Worm (Caenorhabditis elegans) whole organism, young adult: ENCODE measurements around the gene C28H8.3.

Experiments used
- B0035.1 ChIP-seq: sonication (generic microtip); optimal IDR thresholded peaks from 2 replicates; lab custom pipeline; 2016; ENCODE audit warnings: missing genetic modification characterization, mild to moderate bottlenecking, missing compliant biosample characterization, missing genotype, missing genetic modification reagents
- B0261.1 ChIP-seq: sonication (generic microtip); optimal IDR thresholded peaks from 2 replicates; lab custom pipeline; 2016; ENCODE audit warnings: mild to moderate bottlenecking, missing genetic modification characterization, moderate library complexity, missing compliant biosample characterization
- C06A6.2 ChIP-seq: fragments of 200-800 bp; sonication (Bioruptor generic); conservative IDR thresholded peaks from 2 replicates; pipeline ENCODE4 v1.3.6; 2022; ENCODE audit warnings: missing genetic modification characterization, missing compliant biosample characterization
- F22D6.2 ChIP-seq: sonication (generic microtip); optimal IDR thresholded peaks from 2 replicates; lab custom pipeline; 2016; ENCODE audit warnings: mild to moderate bottlenecking, missing genetic modification characterization, missing compliant biosample characterization
- F57A8.1 ChIP-seq: fragments of 200-800 bp; sonication (Bioruptor generic); optimal IDR thresholded peaks from 2 replicates; lab custom pipeline; 2018; ENCODE audit warnings: mild to moderate bottlenecking, missing genetic modification characterization, moderate library complexity, missing compliant biosample characterization
- K11D2.4 ChIP-seq: fragments of 200-800 bp; sonication (Bioruptor generic); IDR thresholded peaks from 2 replicates; pipeline ENCODE4 v1.3.6; 2022; ENCODE audit warnings: missing genetic modification reagents, missing genetic modification characterization, missing compliant biosample characterization
- T07F8.4 ChIP-seq: sonication (generic microtip); optimal IDR thresholded peaks from 2 replicates; lab custom pipeline; 2016; ENCODE audit warnings: mild to moderate bottlenecking, missing genetic modification characterization, moderate library complexity, missing compliant biosample characterization
- T26A5.8 ChIP-seq: sonication (generic microtip); optimal IDR thresholded peaks from 2 replicates; lab custom pipeline; 2016; ENCODE audit warnings: missing genetic modification characterization, missing compliant biosample characterization
- Y56A3A.18 ChIP-seq: fragments of 200-800 bp; sonication (Bioruptor generic); IDR thresholded peaks from 2 replicates; pipeline ENCODE4 v1.3.6; 2022; ENCODE audit warnings: missing genetic modification reagents, missing genetic modification characterization, missing compliant biosample characterization
- ZK185.1 ChIP-seq: sonication (generic microtip); optimal IDR thresholded peaks from 2 replicates; lab custom pipeline; 2016; ENCODE audit warnings: mild to moderate bottlenecking, missing genetic modification characterization, missing compliant biosample characterization; ENCODE audit not compliant: poor library complexity, severe bottlenecking
- akir-1 ChIP-seq: fragments of 200-800 bp; sonication (Bioruptor generic); optimal IDR thresholded peaks from 2 replicates; lab custom pipeline; 2018; ENCODE audit warnings: mild to moderate bottlenecking, missing genetic modification characterization, moderate library complexity, missing compliant biosample characterization
- attf-6 ChIP-seq: fragments of 200-800 bp; sonication (Bioruptor generic); IDR thresholded peaks from 2 replicates; pipeline ENCODE4 v1.3.6; 2022; ENCODE audit warnings: missing genetic modification reagents, missing genetic modification characterization, missing compliant biosample characterization
- cebp-1 ChIP-seq, 2 experiments: fragments of 200-800 bp in 1 of 2; sonication (Bioruptor generic) in 1 of 2; sonication (generic microtip) in 1 of 2; IDR thresholded peaks in 1 of 2; optimal IDR thresholded peaks in 1 of 2; 2 replicates each; pipeline versions ENCODE4 v1.3.6 to Lab custom; 2017 to 2022; ENCODE audit warnings: missing compliant biosample characterization in 2 of 2, missing genetic modification characterization in 2 of 2, mild to moderate bottlenecking in 1 of 2, missing genetic modification reagents in 1 of 2, moderate library complexity in 1 of 2
- cebp-2 ChIP-seq: fragments of 200-800 bp; sonication (Bioruptor generic); IDR thresholded peaks from 2 replicates; pipeline ENCODE4 v1.3.6; 2022; ENCODE audit warnings: missing genetic modification characterization, missing compliant biosample characterization
- chd-7 ChIP-seq: sonication (generic microtip); optimal IDR thresholded peaks from 2 replicates; lab custom pipeline; 2016; ENCODE audit warnings: mild to moderate bottlenecking, missing genetic modification characterization, moderate library complexity, missing compliant biosample characterization
- die-1 ChIP-seq: sonication (generic microtip); optimal IDR thresholded peaks from 2 replicates; lab custom pipeline; 2016; ENCODE audit warnings: missing genotype, mild to moderate bottlenecking, missing genetic modification characterization, missing compliant biosample characterization
- dpl-1 ChIP-seq: fragments of 150-350 bp; optimal IDR thresholded peaks from 2 replicates; lab custom pipeline; 2014; ENCODE audit warnings: missing biosample characterization, missing genetic modification reagents, missing genetic modification characterization
- egl-44 ChIP-seq: fragments of 200-800 bp; sonication (Bioruptor generic); IDR thresholded peaks from 2 replicates; pipeline ENCODE4 v1.3.6; 2022; ENCODE audit warnings: missing genetic modification reagents, missing genetic modification characterization, missing compliant biosample characterization
- ets-4 ChIP-seq: fragments of 200-800 bp; sonication (Bioruptor generic); optimal IDR thresholded peaks from 2 replicates; lab custom pipeline; 2018; ENCODE audit warnings: mild to moderate bottlenecking, missing genetic modification characterization, missing compliant biosample characterization
- hlh-12 ChIP-seq: sonication (generic microtip); optimal IDR thresholded peaks from 2 replicates; lab custom pipeline; 2016; ENCODE audit warnings: missing genetic modification characterization, missing compliant biosample characterization
- hlh-26 ChIP-seq: fragments of 200-800 bp; sonication (Bioruptor generic); conservative IDR thresholded peaks from 2 replicates; pipeline ENCODE4 v1.3.6; 2022; ENCODE audit warnings: missing genetic modification reagents, missing genetic modification characterization, missing compliant biosample characterization
- hmg-20 ChIP-seq: fragments of 200-800 bp; sonication (Bioruptor generic); IDR thresholded peaks from 2 replicates; pipeline ENCODE4 v1.3.6; 2022; ENCODE audit warnings: missing genetic modification reagents, missing genetic modification characterization, missing compliant biosample characterization
- lag-1 ChIP-seq: fragments of 200-800 bp; sonication (Bioruptor generic); IDR thresholded peaks from 2 replicates; pipeline ENCODE4 v1.3.6; 2022; ENCODE audit warnings: missing genetic modification reagents, missing genetic modification characterization, missing compliant biosample characterization
- lin-35 ChIP-seq, 3 experiments: fragments of 150-350 bp in 2 of 3; sonication (generic microtip) in 1 of 3; optimal IDR thresholded peaks; 2 replicates each; lab custom pipeline; 2014 to 2018; ENCODE audit warnings: missing biosample characterization in 3 of 3, missing genetic modification characterization in 3 of 3, missing genetic modification reagents in 3 of 3
- lsy-27 ChIP-seq: sonication (generic microtip); optimal IDR thresholded peaks from 2 replicates; lab custom pipeline; 2017; ENCODE audit warnings: missing genetic modification characterization, mild to moderate bottlenecking, missing compliant biosample characterization, antibody characterized with exemption, missing genotype, borderline replicate concordance; ENCODE audit not compliant: insufficient read depth
- mcd-1 ChIP-seq: fragments of 200-800 bp; sonication (Bioruptor generic); IDR thresholded peaks from 2 replicates; pipeline ENCODE4 v1.3.6; 2022; ENCODE audit warnings: missing genetic modification reagents, missing genetic modification characterization, missing compliant biosample characterization
- mes-4 ChIP-seq: sonication (generic microtip); optimal IDR thresholded peaks from 2 replicates; lab custom pipeline; 2016; ENCODE audit warnings: missing genotype, missing genetic modification characterization, missing compliant biosample characterization
- nfya-1 ChIP-seq: sonication (generic microtip); optimal IDR thresholded peaks from 2 replicates; lab custom pipeline; 2017; ENCODE audit warnings: antibody characterized with exemption, missing compliant biosample characterization, missing genetic modification characterization, borderline replicate concordance; ENCODE audit not compliant: insufficient read depth
- nfya-2 ChIP-seq: fragments of 200-800 bp; sonication (Bioruptor generic); IDR thresholded peaks from 2 replicates; pipeline ENCODE4 v1.3.6; 2022; ENCODE audit warnings: missing genetic modification reagents, missing genetic modification characterization, missing compliant biosample characterization
- nfyb-1 ChIP-seq: fragments of 200-800 bp; sonication (Bioruptor generic); IDR thresholded peaks from 2 replicates; pipeline ENCODE4 v1.3.6; 2022; ENCODE audit warnings: missing genetic modification reagents, missing genetic modification characterization, missing compliant biosample characterization
- nhr-120 ChIP-seq: fragments of 200-800 bp; sonication (Bioruptor generic); IDR thresholded peaks from 2 replicates; pipeline ENCODE4 v1.3.6; 2022; ENCODE audit warnings: missing genetic modification characterization, missing compliant biosample characterization
- nhr-27 ChIP-seq: fragments of 200-800 bp; sonication (Bioruptor generic); optimal IDR thresholded peaks from 2 replicates; lab custom pipeline; 2018; ENCODE audit warnings: mild to moderate bottlenecking, missing genetic modification characterization, moderate library complexity, missing compliant biosample characterization
- pha-4 ChIP-seq: fragments of 150-350 bp; sonication (generic microtip); optimal IDR thresholded peaks from 2 replicates; lab custom pipeline; 2014; ENCODE audit warnings: missing biosample characterization, missing genetic modification reagents, missing genetic modification characterization
- snpc-1.1 ChIP-seq: sonication (generic microtip); optimal IDR thresholded peaks from 2 replicates; lab custom pipeline; 2017; ENCODE audit warnings: missing genetic modification characterization, mild to moderate bottlenecking, missing compliant biosample characterization, antibody characterized with exemption, moderate library complexity, missing genotype, missing genetic modification reagents; ENCODE audit not compliant: insufficient read depth
- somi-1 ChIP-seq: fragments of 200-800 bp; sonication (Bioruptor generic); optimal IDR thresholded peaks from 2 replicates; lab custom pipeline; 2018; ENCODE audit warnings: mild to moderate bottlenecking, missing genetic modification characterization, missing compliant biosample characterization
- tlf-1 ChIP-seq: fragments of 200-800 bp; sonication (Bioruptor generic); optimal IDR thresholded peaks from 2 replicates; lab custom pipeline; 2018; ENCODE audit warnings: mild to moderate bottlenecking, missing genetic modification characterization, missing compliant biosample characterization
- unc-62 ChIP-seq: fragments of 150-350 bp; optimal IDR thresholded peaks from 2 replicates; lab custom pipeline; 2014; ENCODE audit warnings: missing biosample characterization, missing genetic modification reagents, missing genetic modification characterization
- xnd-1 ChIP-seq: sonication (generic microtip); optimal IDR thresholded peaks from 2 replicates; lab custom pipeline; 2016; ENCODE audit warnings: missing genotype, missing genetic modification reagents, missing genetic modification characterization, missing compliant biosample characterization
- zim-3 ChIP-seq: sonication (generic microtip); optimal IDR thresholded peaks from 2 replicates; lab custom pipeline; 2017; ENCODE audit warnings: mild to moderate bottlenecking, missing genetic modification characterization, moderate library complexity, missing compliant biosample characterization
- ztf-26 ChIP-seq: sonication (generic microtip); optimal IDR thresholded peaks from 2 replicates; lab custom pipeline; 2017; ENCODE audit warnings: missing genetic modification characterization, missing compliant biosample characterization
- ztf-3 ChIP-seq: fragments of 200-800 bp; sonication (Bioruptor generic); optimal IDR thresholded peaks from 2 replicates; lab custom pipeline; 2018; ENCODE audit warnings: mild to moderate bottlenecking, missing genetic modification characterization, missing compliant biosample characterization
- ztf-6 ChIP-seq: fragments of 200-800 bp; sonication (Bioruptor generic); IDR thresholded peaks from 2 replicates; pipeline ENCODE4 v1.3.6; 2022; ENCODE audit warnings: missing genetic modification reagents, missing genetic modification characterization, missing compliant biosample characterization

The C28H8.3 gene

ce11 chrIII:5864270-5864669 is 44.2 kb upstream of the C28H8.3 start, which contains the start of gene rabn-5:
Gene rabn-5 (plus strand): TSS chrIII:5864553.
- TF ChIP-seq cebp-1 (GFP tag; IDR thresholded peaks at IDR 0.05; lab: Robert Waterston, UW), result no peak
- TF ChIP-seq cebp-1 (tag; optimal IDR thresholded peaks at IDR 0.05; lab: Kevin White, UChicago), result peak; percentile 7
- TF ChIP-seq nfya-2 (GFP tag; lab: Robert Waterston, UW), result no peak
- TF ChIP-seq nfyb-1 (GFP tag; lab: Robert Waterston, UW), result no peak

ce11 chrIII:5868401-5868800 is 40.1 kb upstream of the C28H8.3 start, which contains the start of gene eng-1:
Gene eng-1 (minus strand): TSS chrIII:5868501.
- no peak for TF ChIP-seq pha-4 (tag; lab: Kevin White, UChicago)
- TF ChIP-seq chd-7 (tag; lab: Kevin White, UChicago), result no peak
- no peak for TF ChIP-seq Y56A3A.18
- no peak for TF ChIP-seq dpl-1 (GFP tag; lab: Kevin White, UChicago)
- TF ChIP-seq mes-4, result no peak
- no peak for TF ChIP-seq nhr-120 (GFP tag; lab: Robert Waterston, UW)
- no peak for TF ChIP-seq zim-3 (tag; lab: Kevin White, UChicago)
- no peak for TF ChIP-seq egl-44 (GFP tag; lab: Robert Waterston, UW)
- no peak for TF ChIP-seq ets-4 (GFP tag; lab: Kevin White, UChicago)
- no peak for TF ChIP-seq unc-62 (GFP tag; lab: Kevin White, UChicago)
- no peak for TF ChIP-seq hmg-20 (GFP tag; lab: Robert Waterston, UW)
- TF ChIP-seq T26A5.8 (tag; lab: Kevin White, UChicago), result no peak
- TF ChIP-seq die-1 (tag; lab: Kevin White, UChicago), result no peak
- TF ChIP-seq, all 124 proteins: peak for 0

ce11 chrIII:5869429-5869828 is 39.1 kb upstream of the C28H8.3 start, which contains the start of gene F01F1.15:
Gene F01F1.15 (minus strand): TSS chrIII:5869529.
- TF ChIP-seq nhr-27 (tag; lab: Kevin White, UChicago) (no peak), pha-4 (tag; lab: Kevin White, UChicago) (no peak), nfya-1 (tag; lab: Kevin White, UChicago) (no peak)

- peak; percentile 9 for TF ChIP-seq tlf-1 (GFP tag; lab: Kevin White, UChicago)
- TF ChIP-seq snpc-1.1 (tag; lab: Kevin White, UChicago), result no peak
- no peak for TF ChIP-seq akir-1
- no peak for TF ChIP-seq attf-6 (GFP tag; lab: Robert Waterston, UW)
- TF ChIP-seq ets-4 (GFP tag; lab: Kevin White, UChicago), result no peak
- no peak for TF ChIP-seq xnd-1 (tag; lab: Kevin White, UChicago)
- TF ChIP-seq lin-35 (GFP tag; optimal IDR thresholded peaks at IDR 0.05; lab: Kevin White, UChicago), result peak in 2 of 3 experiments; percentile 56 to 93
- TF ChIP-seq C06A6.2, result no peak
- TF ChIP-seq mcd-1 (GFP tag; lab: Robert Waterston, UW), result peak; percentile 77
- no peak for TF ChIP-seq hlh-12 (tag; lab: Kevin White, UChicago)
- no peak for TF ChIP-seq lag-1
- TF ChIP-seq lsy-27, result no peak
- no peak for TF ChIP-seq chd-7 (tag; lab: Kevin White, UChicago)
- TF ChIP-seq ztf-3 (GFP tag; lab: Kevin White, UChicago), result no peak
- TF ChIP-seq cebp-2 (GFP tag; lab: Robert Waterston, UW), result no peak
- peak; percentile 78 for TF ChIP-seq ZK185.1 (tag; lab: Kevin White, UChicago)
- peak; percentile 39 for TF ChIP-seq F22D6.2 (tag; lab: Kevin White, UChicago)
- no peak for TF ChIP-seq nfya-1 (tag; lab: Kevin White, UChicago)
- TF ChIP-seq egl-44 (GFP tag; lab: Robert Waterston, UW), result no peak
- no peak for TF ChIP-seq hlh-26 (GFP tag; lab: Robert Waterston, UW)
- TF ChIP-seq T26A5.8 (tag; lab: Kevin White, UChicago), result no peak
- no peak for TF ChIP-seq B0035.1 (tag; lab: Kevin White, UChicago)
- no peak for TF ChIP-seq B0261.1 (tag; lab: Kevin White, UChicago)
- no peak for TF ChIP-seq F57A8.1 (GFP tag; lab: Kevin White, UChicago)
- no peak for TF ChIP-seq ztf-26 (tag; lab: Kevin White, UChicago)
- TF ChIP-seq somi-1 (GFP tag; lab: Kevin White, UChicago), result no peak
- peak; percentile 57 for TF ChIP-seq K11D2.4 (GFP tag; lab: Robert Waterston, UW)
- TF ChIP-seq T07F8.4, result no peak
- TF ChIP-seq ztf-6, result no peak
These were observed 36.7 kb upstream of the C28H8.3 start, which contains the start of the genes F01F1.11 and F01F1.3 for ce11 chrIII:5871760-5872159. Gene F01F1.11 (minus strand): TSS chrIII:5871877. Gene F01F1.3 (plus strand): TSS chrIII:5871938.
